Worm (Caenorhabditis elegans) whole organism, young adult: ENCODE measurements around the gene syx-16.

Experiments used
- B0019.2 ChIP-seq: fragments of 200-800 bp; sonication (Bioruptor generic); conservative IDR thresholded peaks from 2 replicates; pipeline ENCODE4 v1.3.6; 2022; ENCODE audit warnings: missing genetic modification reagents, missing genetic modification characterization, missing compliant biosample characterization
- B0035.1 ChIP-seq: sonication (generic microtip); optimal IDR thresholded peaks from 2 replicates; lab custom pipeline; 2016; ENCODE audit warnings: missing genetic modification characterization, mild to moderate bottlenecking, missing compliant biosample characterization, missing genotype, missing genetic modification reagents
- C17E4.6 ChIP-seq: fragments of 200-800 bp; sonication (Bioruptor generic); IDR thresholded peaks from 2 replicates; pipeline ENCODE4 v1.3.6; 2022; ENCODE audit warnings: missing genetic modification reagents, missing genetic modification characterization, missing compliant biosample characterization
- D2030.7 ChIP-seq: fragments of 200-800 bp; sonication (Bioruptor generic); IDR thresholded peaks from 2 replicates; pipeline ENCODE4 v1.3.6; 2022; ENCODE audit warnings: missing genetic modification reagents, missing genetic modification characterization, missing compliant biosample characterization
- F22D6.2 ChIP-seq: sonication (generic microtip); optimal IDR thresholded peaks from 2 replicates; lab custom pipeline; 2016; ENCODE audit warnings: mild to moderate bottlenecking, missing genetic modification characterization, missing compliant biosample characterization
- F55B11.4 ChIP-seq: sonication (generic microtip); optimal IDR thresholded peaks from 2 replicates; lab custom pipeline; 2016; ENCODE audit warnings: missing compliant biosample characterization, missing genetic modification characterization, borderline replicate concordance; ENCODE audit not compliant: insufficient read depth
- F57C9.4 ChIP-seq: sonication (generic microtip); optimal IDR thresholded peaks from 2 replicates; lab custom pipeline; 2017; ENCODE audit warnings: mild to moderate bottlenecking, missing genetic modification characterization, missing compliant biosample characterization
- K12H6.12 ChIP-seq: fragments of 200-800 bp; sonication (Bioruptor generic); optimal IDR thresholded peaks from 2 replicates; lab custom pipeline; 2018; ENCODE audit warnings: mild to moderate bottlenecking, missing genetic modification characterization, missing compliant biosample characterization
- T07F8.4 ChIP-seq: sonication (generic microtip); optimal IDR thresholded peaks from 2 replicates; lab custom pipeline; 2016; ENCODE audit warnings: mild to moderate bottlenecking, missing genetic modification characterization, moderate library complexity, missing compliant biosample characterization
- Y79H2A.3 ChIP-seq: fragments of 200-800 bp; sonication (Bioruptor generic); conservative IDR thresholded peaks from 2 replicates; pipeline ENCODE4 v1.3.6; 2022; ENCODE audit warnings: missing genetic modification reagents, missing genetic modification characterization, missing compliant biosample characterization
- attf-3 ChIP-seq: fragments of 200-800 bp; sonication (Bioruptor generic); conservative IDR thresholded peaks from 2 replicates; pipeline ENCODE4 v1.3.6; 2022; ENCODE audit warnings: missing genetic modification reagents, missing genetic modification characterization, missing compliant biosample characterization
- bed-1 ChIP-seq: fragments of 200-800 bp; sonication (Bioruptor generic); IDR thresholded peaks from 2 replicates; pipeline ENCODE4 v1.3.6; 2022; ENCODE audit warnings: missing genetic modification reagents, missing genetic modification characterization, missing compliant biosample characterization
- ceh-100 ChIP-seq: fragments of 200-800 bp; sonication (Bioruptor generic); IDR thresholded peaks from 2 replicates; pipeline ENCODE4 v1.3.6; 2022; ENCODE audit warnings: missing genetic modification reagents, missing genetic modification characterization, missing compliant biosample characterization
- ceh-27 ChIP-seq: fragments of 200-800 bp; sonication (Bioruptor generic); optimal IDR thresholded peaks from 2 replicates; lab custom pipeline; 2018; ENCODE audit warnings: mild to moderate bottlenecking, missing genetic modification characterization, moderate library complexity, missing compliant biosample characterization
- dpl-1 ChIP-seq: fragments of 150-350 bp; optimal IDR thresholded peaks from 2 replicates; lab custom pipeline; 2014; ENCODE audit warnings: missing biosample characterization, missing genetic modification reagents, missing genetic modification characterization
- efl-1 ChIP-seq: fragments of 150-350 bp; optimal IDR thresholded peaks from 2 replicates; lab custom pipeline; 2014; ENCODE audit warnings: missing biosample characterization, missing genetic modification reagents, missing genetic modification characterization
- him-1 ChIP-seq: sonication (generic microtip); optimal IDR thresholded peaks from 2 replicates; lab custom pipeline; 2016; ENCODE audit warnings: missing genotype, missing genetic modification reagents, missing genetic modification characterization, missing compliant biosample characterization
- hrde-1 ChIP-seq: sonication (generic microtip); optimal IDR thresholded peaks from 2 replicates; lab custom pipeline; 2016; ENCODE audit warnings: missing genetic modification characterization, mild to moderate bottlenecking, missing compliant biosample characterization, moderate library complexity, missing genotype, missing genetic modification reagents, borderline replicate concordance
- hsf-1 ChIP-seq: fragments of 200-800 bp; sonication (Bioruptor generic); IDR thresholded peaks from 2 replicates; pipeline ENCODE4 v1.3.6; 2022; ENCODE audit warnings: missing genetic modification reagents, missing genetic modification characterization, missing compliant biosample characterization
- lin-40 ChIP-seq: sonication (generic microtip); optimal IDR thresholded peaks from 2 replicates; lab custom pipeline; 2016; ENCODE audit warnings: missing genetic modification characterization, mild to moderate bottlenecking, missing compliant biosample characterization, missing genotype, missing genetic modification reagents
- lsy-27 ChIP-seq: sonication (generic microtip); optimal IDR thresholded peaks from 2 replicates; lab custom pipeline; 2017; ENCODE audit warnings: missing genetic modification characterization, mild to moderate bottlenecking, missing compliant biosample characterization, antibody characterized with exemption, missing genotype, borderline replicate concordance; ENCODE audit not compliant: insufficient read depth
- madf-3 ChIP-seq: fragments of 200-800 bp; sonication (Bioruptor generic); IDR thresholded peaks from 2 replicates; pipeline ENCODE4 v1.3.6; 2022; ENCODE audit warnings: missing genetic modification reagents, missing genetic modification characterization, missing compliant biosample characterization
- madf-8 ChIP-seq: fragments of 200-800 bp; sonication (Bioruptor generic); conservative IDR thresholded peaks from 2 replicates; pipeline ENCODE4 v1.3.6; 2022; ENCODE audit warnings: missing genetic modification reagents, missing genetic modification characterization, missing compliant biosample characterization
- mcd-1 ChIP-seq: fragments of 200-800 bp; sonication (Bioruptor generic); IDR thresholded peaks from 2 replicates; pipeline ENCODE4 v1.3.6; 2022; ENCODE audit warnings: missing genetic modification reagents, missing genetic modification characterization, missing compliant biosample characterization
- nfya-2 ChIP-seq: fragments of 200-800 bp; sonication (Bioruptor generic); IDR thresholded peaks from 2 replicates; pipeline ENCODE4 v1.3.6; 2022; ENCODE audit warnings: missing genetic modification reagents, missing genetic modification characterization, missing compliant biosample characterization
- nhr-179 ChIP-seq: sonication (generic microtip); optimal IDR thresholded peaks from 2 replicates; lab custom pipeline; 2016; ENCODE audit warnings: mild to moderate bottlenecking, missing genetic modification characterization, missing compliant biosample characterization
- nhr-90 ChIP-seq: sonication (generic microtip); optimal IDR thresholded peaks from 2 replicates; lab custom pipeline; 2016; ENCODE audit warnings: missing genotype, mild to moderate bottlenecking, missing genetic modification characterization, missing compliant biosample characterization
- rcor-1 ChIP-seq: fragments of 200-800 bp; sonication (Bioruptor generic); IDR thresholded peaks from 2 replicates; pipeline ENCODE4 v1.3.6; 2022; ENCODE audit warnings: missing genetic modification reagents, missing genetic modification characterization, missing compliant biosample characterization
- tlf-1 ChIP-seq: fragments of 200-800 bp; sonication (Bioruptor generic); optimal IDR thresholded peaks from 2 replicates; lab custom pipeline; 2018; ENCODE audit warnings: mild to moderate bottlenecking, missing genetic modification characterization, missing compliant biosample characterization
- unc-62 ChIP-seq: fragments of 150-350 bp; optimal IDR thresholded peaks from 2 replicates; lab custom pipeline; 2014; ENCODE audit warnings: missing biosample characterization, missing genetic modification reagents, missing genetic modification characterization
- zfh-2 ChIP-seq: fragments of 200-800 bp; sonication (Bioruptor generic); conservative IDR thresholded peaks from 2 replicates; pipeline ENCODE4 v1.3.6; 2022; ENCODE audit warnings: missing genetic modification reagents, missing genetic modification characterization, missing compliant biosample characterization
- zim-3 ChIP-seq: sonication (generic microtip); optimal IDR thresholded peaks from 2 replicates; lab custom pipeline; 2017; ENCODE audit warnings: mild to moderate bottlenecking, missing genetic modification characterization, moderate library complexity, missing compliant biosample characterization
- ztf-6 ChIP-seq: fragments of 200-800 bp; sonication (Bioruptor generic); IDR thresholded peaks from 2 replicates; pipeline ENCODE4 v1.3.6; 2022; ENCODE audit warnings: missing genetic modification reagents, missing genetic modification characterization, missing compliant biosample characterization

syx-16 gene

ce11 chrIII:5254108-5254507, 45.2 kb upstream of the syx-16 start, which contains the start of the genes sumv-1 and gop-1:
TSS of gene sumv-1 (minus strand) at chrIII:5254187.
TSS of gene gop-1 (plus strand) at chrIII:5254438.
- no peak for TF ChIP-seq B0035.1
- peak; percentile 83 for TF ChIP-seq attf-3 (GFP tag; lab: Robert Waterston, UW)

DNA sequence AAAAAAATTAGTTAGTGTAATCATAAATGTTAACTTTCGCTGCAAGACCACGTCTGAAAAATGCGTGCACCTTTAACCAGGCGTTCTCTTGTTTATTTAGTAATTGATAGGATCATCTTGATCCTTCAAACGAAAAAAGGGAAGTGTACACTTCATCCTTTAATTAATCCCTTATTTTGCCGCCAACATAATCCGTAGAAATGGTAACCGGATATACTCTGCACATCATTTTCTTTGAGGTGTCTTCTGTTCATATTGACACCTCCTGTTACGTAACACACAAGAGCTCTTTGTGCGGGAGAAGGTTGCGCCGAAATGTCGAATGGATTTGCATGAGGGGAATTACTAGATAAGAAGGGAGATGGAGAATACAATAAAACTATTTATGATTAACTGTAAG, 39.8 kb upstream of the syx-16 start:
- no peak for TF ChIP-seq hsf-1
- no peak for TF ChIP-seq zfh-2 (GFP tag; lab: Robert Waterston, UW)
- no peak for TF ChIP-seq him-1 (tag; lab: Kevin White, UChicago)
- TF ChIP-seq F22D6.2 (tag; lab: Kevin White, UChicago), result no peak
- no peak for TF ChIP-seq madf-8 (GFP tag; lab: Robert Waterston, UW)
- TF ChIP-seq F57C9.4 (tag; lab: Kevin White, UChicago), result no peak
- TF ChIP-seq F55B11.4 (tag; lab: Kevin White, UChicago), result no peak
- no peak for TF ChIP-seq efl-1 (GFP tag; lab: Kevin White, UChicago)
- TF ChIP-seq tlf-1 (GFP tag; lab: Kevin White, UChicago), result no peak
- TF ChIP-seq ztf-6 (GFP tag; lab: Robert Waterston, UW), result no peak

DNA sequence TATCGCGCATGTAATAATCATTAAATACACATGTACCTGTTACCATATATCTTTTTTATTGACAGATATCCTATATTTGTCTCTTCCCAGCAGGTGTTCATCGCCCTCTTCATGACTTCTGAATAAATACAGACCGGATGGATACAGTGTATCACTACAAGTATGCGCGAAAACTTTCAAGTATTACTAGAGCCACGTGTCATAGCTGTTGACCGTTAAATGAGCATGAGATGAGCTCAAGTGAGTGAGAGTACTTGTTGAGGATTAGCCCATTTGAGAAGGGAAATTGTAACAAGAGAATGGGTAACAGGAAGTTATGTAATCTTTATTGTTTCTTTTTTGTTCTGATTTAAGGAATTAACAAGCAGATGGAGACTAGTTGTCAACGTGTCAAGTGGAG, 36.2 kb upstream of the syx-16 start:
- TF ChIP-seq bed-1 (GFP tag; lab: Robert Waterston, UW), result no peak

DNA sequence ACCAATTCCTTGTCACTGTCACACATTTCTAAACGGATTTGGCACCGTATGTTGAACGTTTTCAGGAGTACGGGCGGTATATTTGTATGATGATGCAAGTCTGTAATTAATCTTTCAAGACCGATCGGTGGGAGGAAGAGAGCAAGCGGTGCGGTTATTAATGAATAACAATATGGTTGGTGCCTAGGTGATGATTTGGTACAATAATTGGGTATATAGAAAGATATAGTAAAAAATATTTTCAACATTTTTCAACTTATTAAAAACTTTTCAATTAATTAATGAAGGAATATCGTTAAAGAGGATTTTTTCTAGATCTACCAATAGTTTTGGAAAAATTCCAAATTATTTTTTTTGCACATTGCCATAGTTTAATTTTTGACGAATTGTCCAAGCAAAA, 35.6 kb upstream of the syx-16 start, which contains the start of gene cnd-1:
cnd-1 (minus strand) TSS at position 101 of the 400 bp plus-strand sequence.
- no peak for TF ChIP-seq B0019.2 (GFP tag; lab: Robert Waterston, UW)
- no peak for TF ChIP-seq D2030.7 (GFP tag; lab: Robert Waterston, UW)
- TF ChIP-seq lin-40 (tag; lab: Kevin White, UChicago), result no peak
- TF ChIP-seq zim-3 (tag; lab: Kevin White, UChicago), result no peak
- no peak for TF ChIP-seq rcor-1 (GFP tag; lab: Robert Waterston, UW)
- no peak for TF ChIP-seq lsy-27 (tag; lab: Kevin White, UChicago)
- TF ChIP-seq mcd-1 (GFP tag; lab: Robert Waterston, UW), result no peak
- no peak for TF ChIP-seq T07F8.4
- TF ChIP-seq madf-3 (GFP tag; lab: Robert Waterston, UW), result no peak
- no peak for TF ChIP-seq unc-62 (GFP tag; lab: Kevin White, UChicago)
- no peak for TF ChIP-seq nhr-179
- TF ChIP-seq C17E4.6 (GFP tag; lab: Robert Waterston, UW), result no peak
- no peak for TF ChIP-seq K12H6.12
- no peak for TF ChIP-seq ceh-100 (GFP tag; lab: Robert Waterston, UW)
- TF ChIP-seq hrde-1 (tag; lab: Kevin White, UChicago), result no peak
- TF ChIP-seq nfya-2 (GFP tag; lab: Robert Waterston, UW), result no peak
- TF ChIP-seq Y79H2A.3 (GFP tag; lab: Robert Waterston, UW), result no peak
- no peak for TF ChIP-seq ceh-27 (GFP tag; lab: Kevin White, UChicago)
- no peak for TF ChIP-seq nhr-90 (tag; lab: Kevin White, UChicago)
- TF ChIP-seq dpl-1 (GFP tag; lab: Kevin White, UChicago), result no peak
